Worm (Caenorhabditis elegans): Measurements from ENCODE around the gene R05H5.7.

- TF ChIP-seq W03F9.2 (tag; optimal IDR thresholded peaks at IDR 0.05), result no peak
- TF ChIP-seq him-1 (tag; optimal IDR thresholded peaks at IDR 0.05), result no peak
- no peak for TF ChIP-seq dao-5 (tag; optimal IDR thresholded peaks at IDR 0.05)
Observed at ce11 chrII:10230972-10231371, 38.7 kb downstream of the R05H5.7 start, which contains the start of gene T01E8.8.
